Worm (Caenorhabditis elegans): ENCODE data around the gene B0334.4.
A peak's percentile ranks its signal among the peaks of the same experiment; 100 is the strongest.

Gene B0334.4

ce11 chrII:11534429-11535099 lies 39.1 kb downstream of the B0334.4 start, which contains the start of gene Y62F5A.12 (continued):
- TF ChIP-seq mep-1 (tag; optimal IDR thresholded peaks at IDR 0.05) (peak; percentile 63), dsc-1 (tag; optimal IDR thresholded peaks at IDR 0.05) (peak; percentile 83), grh-1 (GFP tag; IDR thresholded peaks at IDR 0.05) (peak; percentile 58), rnt-1 (tag; optimal IDR thresholded peaks at IDR 0.05) (peak; percentile 99), mdl-1 (tag; optimal IDR thresholded peaks at IDR 0.05) (peak in 1 of 2 experiments; percentile 71), ceh-63 (GFP tag; optimal IDR thresholded peaks at IDR 0.05) (peak; percentile 86), isw-1 (GFP tag; IDR thresholded peaks at IDR 0.05) (peak; percentile 89), unc-130 (tag; optimal IDR thresholded peaks at IDR 0.05) (peak; percentile 61), efl-3 (GFP tag; optimal IDR thresholded peaks at IDR 0.05) (peak; percentile 10)

- TF ChIP-seq unc-98 (GFP tag; IDR thresholded peaks at IDR 0.05) (no peak), lsy-2 (tag; optimal IDR thresholded peaks at IDR 0.05) (no peak), fos-1 (tag; optimal IDR thresholded peaks at IDR 0.05) (no peak), xbp-1 (tag; optimal IDR thresholded peaks at IDR 0.05) (no peak), nhr-76 (tag; optimal IDR thresholded peaks at IDR 0.05) (no peak), nhr-237 (tag; optimal IDR thresholded peaks at IDR 0.05) (no peak), elt-2 (tag; optimal IDR thresholded peaks at IDR 0.05) (no peak), ces-1 (GFP tag; optimal IDR thresholded peaks at IDR 0.05) (no peak), C16A3.4 (tag; optimal IDR thresholded peaks at IDR 0.05) (no peak), snpc-4 (tag; optimal IDR thresholded peaks at IDR 0.05) (no peak), C34B4.2 (tag; optimal IDR thresholded peaks at IDR 0.05) (no peak), Y116A8C.19 (tag; optimal IDR thresholded peaks at IDR 0.05; ENCODE audit: borderline replicate concordance) (no peak), tbx-2 (tag; optimal IDR thresholded peaks at IDR 0.05) (no peak), nhr-20 (tag; optimal IDR thresholded peaks at IDR 0.05) (no peak), hlh-4 (tag; optimal IDR thresholded peaks at IDR 0.05) (no peak), fkh-4 (tag; optimal IDR thresholded peaks at IDR 0.05; ENCODE audit: borderline replicate concordance) (no peak), nhr-11 (tag; optimal IDR thresholded peaks at IDR 0.05) (no peak), pax-3 (tag; optimal IDR thresholded peaks at IDR 0.05) (no peak)
These were observed 39.9 kb downstream of the B0334.4 start for ce11 chrII:11535429-11535828.

- TF ChIP-seq efl-1 (optimal IDR thresholded peaks at IDR 0.05) (no peak), efl-1 (GFP tag; optimal IDR thresholded peaks at IDR 0.05 in 1 of 2) (peak in 1 of 2 experiments; percentile 82), nhr-90 (tag; optimal IDR thresholded peaks at IDR 0.05; ENCODE audit: poor library complexity) (no peak)
These were observed 40.4 kb downstream of the B0334.4 start for ce11 chrII:11535924-11536323.

ce11 chrII:11536505-11536904 lies 41.0 kb downstream of the B0334.4 start:
- TF ChIP-seq pqm-1 (tag; optimal IDR thresholded peaks at IDR 0.05) (no peak), elt-2 (tag; optimal IDR thresholded peaks at IDR 0.05) (no peak), sptf-1 (tag; optimal IDR thresholded peaks at IDR 0.05) (no peak), fkh-10 (GFP tag; optimal IDR thresholded peaks at IDR 0.05) (no peak), alr-1 (tag; optimal IDR thresholded peaks at IDR 0.05; ENCODE audit: borderline replicate concordance) (no peak), xbp-1 (tag; optimal IDR thresholded peaks at IDR 0.05) (no peak), ztf-4 (tag; optimal IDR thresholded peaks at IDR 0.05) (no peak), swsn-7 (tag; optimal IDR thresholded peaks at IDR 0.05) (no peak), lin-39 (tag; optimal IDR thresholded peaks at IDR 0.05) (no peak), nhr-90 (tag; optimal IDR thresholded peaks at IDR 0.05; ENCODE audit: poor library complexity) (no peak)

Data from whole organism, L1 larva.